Fruit fly (Drosophila melanogaster): ENCODE measurements around the gene stai.

The stai gene

dm6 chr2L:6051212-6051621 is 49.0 kb upstream of the stai start (continued):
- TF ChIP-seq slou (GFP tag; optimal IDR thresholded peaks at IDR 0.05) = peak; percentile 72
- peak; percentile 97 for TF ChIP-seq CG8388 (GFP tag; optimal IDR thresholded peaks at IDR 0.05)
- peak; percentile 79 for TF ChIP-seq CG17186 (GFP tag; optimal IDR thresholded peaks at IDR 0.05)
- TF ChIP-seq CG6689 (GFP tag; IDR thresholded peaks at IDR 0.05) = peak; percentile 94
- TF ChIP-seq ash1 (GFP tag; optimal IDR thresholded peaks at IDR 0.05) = peak; percentile 76
- TF ChIP-seq bsh (GFP tag; optimal IDR thresholded peaks at IDR 0.05) = peak; percentile 93 to 97
- peak; percentile 95 for TF ChIP-seq CG18619 (GFP tag; optimal IDR thresholded peaks at IDR 0.05)
- TF ChIP-seq Ptx1 (GFP tag; IDR thresholded peaks at IDR 0.05) = peak; percentile 92
- TF ChIP-seq vnd (GFP tag; IDR thresholded peaks at IDR 0.05; ENCODE audit: partially characterized antibody) = no peak
- no peak for TF ChIP-seq Tbp (GFP tag; optimal IDR thresholded peaks at IDR 0.05)
- peak; percentile 95 for TF ChIP-seq repo (GFP tag; optimal IDR thresholded peaks at IDR 0.05)
- peak; percentile 100 for TF ChIP-seq CG4820 (GFP tag; optimal IDR thresholded peaks at IDR 0.05)
- TF ChIP-seq gro (GFP tag; optimal IDR thresholded peaks at IDR 0.05) = peak; percentile 98
- TF ChIP-seq sens (GFP tag) = peak; percentile 99
- peak; percentile 77 for TF ChIP-seq Adf1 (GFP tag; IDR thresholded peaks at IDR 0.05)
- peak; percentile 79 for TF ChIP-seq Jarid2 (GFP tag; optimal IDR thresholded peaks at IDR 0.05)
- TF ChIP-seq gt (GFP tag; IDR thresholded peaks at IDR 0.05) = peak; percentile 66; the same call in 1 of the 2 replicates
- peak; percentile 94 for TF ChIP-seq CG9817 (tag; optimal IDR thresholded peaks at IDR 0.05)
- TF ChIP-seq Optix (GFP tag; IDR thresholded peaks at IDR 0.05) = peak; percentile 91
- peak; percentile 92 for TF ChIP-seq lmd (GFP tag; IDR thresholded peaks at IDR 0.05)
- TF ChIP-seq Ssrp (tag; optimal IDR thresholded peaks at IDR 0.05) = peak; percentile 91
- TF ChIP-seq CG17361 (GFP tag; IDR thresholded peaks at IDR 0.05) = no peak; the same call in none of the 3 replicates
- TF ChIP-seq Vsx1 (GFP tag; optimal IDR thresholded peaks at IDR 0.05) = no peak
- TF ChIP-seq Hr3 (GFP tag; optimal IDR thresholded peaks at IDR 0.05) = peak; percentile 80
- TF ChIP-seq Nf-YB (GFP tag; optimal IDR thresholded peaks at IDR 0.05) = peak; percentile 85
- TF ChIP-seq Oli (tag; optimal IDR thresholded peaks at IDR 0.05) = peak; percentile 95
- TF ChIP-seq nerfin-2 (GFP tag; IDR thresholded peaks at IDR 0.05; ENCODE audit: partially characterized antibody) = no peak
- peak in 1 of 2 experiments; percentile 62 for TF ChIP-seq crp (GFP tag; optimal IDR thresholded peaks at IDR 0.05)
- TF ChIP-seq CG15269 (tag; optimal IDR thresholded peaks at IDR 0.05) = peak; percentile 96
- peak; percentile 95 for TF ChIP-seq CG10366 (GFP tag; IDR thresholded peaks at IDR 0.05)
- TF ChIP-seq tna (GFP tag; IDR thresholded peaks at IDR 0.05; ENCODE audit: partially characterized antibody) = no peak
- no peak for TF ChIP-seq CG34224 (GFP tag; IDR thresholded peaks at IDR 0.05; ENCODE audit: partially characterized antibody)
- peak; percentile 77 for TF ChIP-seq CG8944 (GFP tag; optimal IDR thresholded peaks at IDR 0.05)
- peak; percentile 69 for TF ChIP-seq CG4730 (GFP tag; IDR thresholded peaks at IDR 0.05)
- TF ChIP-seq CG6654 (GFP tag; optimal IDR thresholded peaks at IDR 0.05) = peak; percentile 82
- TF ChIP-seq HHEX (GFP tag; optimal IDR thresholded peaks at IDR 0.05) = peak; percentile 97
- TF ChIP-seq CG8359 (GFP tag; optimal IDR thresholded peaks at IDR 0.05; ENCODE audit: borderline replicate concordance) = peak; percentile 88
- peak; percentile 83 for TF ChIP-seq slp2 (GFP tag; optimal IDR thresholded peaks at IDR 0.05)
- TF ChIP-seq Ravus (GFP tag; IDR thresholded peaks at IDR 0.05) = peak; percentile 75
- peak; percentile 93 for TF ChIP-seq nom (GFP tag; optimal IDR thresholded peaks at IDR 0.05)
- peak; percentile 90 for TF ChIP-seq bowl (GFP tag; IDR thresholded peaks at IDR 0.05)
- peak; percentile 91 for TF ChIP-seq Mad (GFP tag; optimal IDR thresholded peaks at IDR 0.05)
- peak; percentile 94 for TF ChIP-seq bab2 (GFP tag; optimal IDR thresholded peaks at IDR 0.05)

Data from whole organism, embryonic.